Worm (Caenorhabditis elegans) whole organism, L4 larva: Measurements from ENCODE around the gene str-73.

Experiments
- lin-39 ChIP-seq: fragments of 150-350 bp; optimal IDR thresholded peaks from 2 replicates; lab custom pipeline; 2014; ENCODE audit warnings: missing biosample characterization, missing genetic modification reagents, missing genetic modification characterization
- ztf-7 ChIP-seq: fragments of 150-350 bp; optimal IDR thresholded peaks from 2 replicates; lab custom pipeline; 2014; ENCODE audit warnings: missing biosample characterization, missing genetic modification characterization

- TF ChIP-seq ztf-7 (tag; lab: Kevin White, UChicago) (no peak), lin-39 (no peak)
Observed at ce11 chrV:16395739-16396138, 34.3 kb upstream of the str-73 start, which contains the start of gene F13A7.12.
